Fruit fly (Drosophila melanogaster) whole organism, prepupa: ENCODE results near the gene Gnpat.

Source experiments
- Blimp-1 ChIP-seq: fragments of 200-800 bp; sonication (Bioruptor generic); optimal IDR thresholded peaks from 3 replicates; lab custom pipeline; 2017; ENCODE audit warnings: missing biosample characterization, missing genetic modification characterization, mild to moderate bottlenecking, moderate library complexity, missing genetic modification reagents
- CG10631 ChIP-seq: fragments of 200-800 bp; sonication (Bioruptor generic); optimal IDR thresholded peaks from 2 replicates; lab custom pipeline; 2016; ENCODE audit warnings: missing biosample characterization, missing genetic modification characterization
- CG10669 ChIP-seq: fragments of 200-800 bp; sonication (Bioruptor generic); optimal IDR thresholded peaks from 3 replicates; lab custom pipeline; 2018; ENCODE audit warnings: missing biosample characterization, mild to moderate bottlenecking, missing genetic modification characterization, moderate library complexity
- CG11294 ChIP-seq: fragments of 200-800 bp; sonication (Bioruptor generic); IDR thresholded peaks from 2 replicates; pipeline ENCODE4 v1.3.6; 2022; ENCODE audit warnings: missing biosample characterization, missing genetic modification characterization
- CG11762 ChIP-seq: fragments of 200-800 bp; sonication (Bioruptor generic); optimal IDR thresholded peaks from 3 replicates; lab custom pipeline; 2016; ENCODE audit warnings: missing biosample characterization, missing genetic modification characterization; ENCODE audit not compliant: insufficient read depth
- CG11902 ChIP-seq: fragments of 200-800 bp; sonication (Bioruptor generic); optimal IDR thresholded peaks from 3 replicates; lab custom pipeline; 2016; ENCODE audit warnings: missing biosample characterization, missing genetic modification characterization
- CG15336 ChIP-seq: fragments of 200-800 bp; sonication (Bioruptor generic); IDR thresholded peaks from 2 replicates; pipeline ENCODE4 v1.3.6; 2022; ENCODE audit warnings: missing biosample characterization, missing genetic modification characterization
- CG1621 ChIP-seq: fragments of 200-800 bp; sonication (Bioruptor generic); optimal IDR thresholded peaks from 3 replicates; lab custom pipeline; 2018; ENCODE audit warnings: missing biosample characterization, mild to moderate bottlenecking, missing genetic modification characterization
- CG16779 ChIP-seq: fragments of 200-800 bp; sonication (Bioruptor generic); optimal IDR thresholded peaks from 3 replicates; lab custom pipeline; 2017; ENCODE audit warnings: missing biosample characterization, mild to moderate bottlenecking, missing genetic modification characterization
- CG31627 ChIP-seq: fragments of 200-800 bp; sonication (Bioruptor generic); optimal IDR thresholded peaks from 3 replicates; lab custom pipeline; 2016; ENCODE audit warnings: missing biosample characterization, missing genetic modification characterization
- CG32006 ChIP-seq: fragments of 200-800 bp; sonication (Bioruptor generic); optimal IDR thresholded peaks from 3 replicates; lab custom pipeline; 2017; ENCODE audit warnings: missing biosample characterization, mild to moderate bottlenecking, missing genetic modification characterization
- CG3919 ChIP-seq: fragments of 200-800 bp; sonication (Bioruptor generic); optimal IDR thresholded peaks from 3 replicates; lab custom pipeline; 2016; ENCODE audit warnings: missing biosample characterization, missing genetic modification characterization
- CG6276 ChIP-seq: fragments of 200-800 bp; sonication (Bioruptor generic); optimal IDR thresholded peaks from 2 replicates; lab custom pipeline; 2017; ENCODE audit warnings: missing biosample characterization, mild to moderate bottlenecking, missing genetic modification characterization
- CG6854 ChIP-seq: fragments of 200-800 bp; sonication (Bioruptor generic); optimal IDR thresholded peaks from 2 replicates; lab custom pipeline; 2017; ENCODE audit warnings: missing biosample characterization, mild to moderate bottlenecking, missing genetic modification characterization
- CG7368 ChIP-seq: fragments of 200-800 bp; sonication (Bioruptor generic); optimal IDR thresholded peaks from 3 replicates; lab custom pipeline; 2016; ENCODE audit warnings: missing biosample characterization, missing genetic modification characterization
- CG8119 ChIP-seq: fragments of 200-800 bp; sonication (Bioruptor generic); IDR thresholded peaks from 3 replicates; pipeline ENCODE4 v1.3.6; 2022; ENCODE audit warnings: missing biosample characterization, missing genetic modification characterization
- CG9139 ChIP-seq: fragments of 200-800 bp; sonication (Bioruptor generic); optimal IDR thresholded peaks from 3 replicates; lab custom pipeline; 2017; ENCODE audit warnings: missing biosample characterization, mild to moderate bottlenecking, missing genetic modification characterization
- Eip75B ChIP-seq: fragments of 200-800 bp; sonication (Bioruptor generic); optimal IDR thresholded peaks from 3 replicates; lab custom pipeline; 2016; ENCODE audit warnings: missing biosample characterization, missing genetic modification characterization
- Eip93F ChIP-seq: fragments of 200-800 bp; sonication (Bioruptor generic); optimal IDR thresholded peaks from 2 replicates; lab custom pipeline; 2016; ENCODE audit warnings: missing biosample characterization, mild to moderate bottlenecking, missing genetic modification characterization
- Ets21C ChIP-seq: fragments of 200-800 bp; sonication (Bioruptor generic); optimal IDR thresholded peaks from 3 replicates; lab custom pipeline; 2016; ENCODE audit warnings: missing biosample characterization, missing genetic modification characterization
- Ets96B ChIP-seq: fragments of 200-800 bp; optimal IDR thresholded peaks from 2 replicates; lab custom pipeline; 2019; ENCODE audit warnings: missing biosample characterization, mild to moderate bottlenecking, missing genetic modification characterization, moderate library complexity
- Hr38 ChIP-seq: sonication (Bioruptor generic); optimal IDR thresholded peaks from 2 replicates; lab custom pipeline; 2016; ENCODE audit warnings: missing biosample characterization, missing genetic modification characterization
- Hr39 ChIP-seq: fragments of 200-800 bp; sonication (Bioruptor generic); optimal IDR thresholded peaks from 2 replicates; lab custom pipeline; 2016; ENCODE audit warnings: missing biosample characterization, missing genetic modification characterization
- Hr4 ChIP-seq: fragments of 200-800 bp; sonication (Bioruptor generic); optimal IDR thresholded peaks from 3 replicates; lab custom pipeline; 2016; ENCODE audit warnings: missing biosample characterization, missing genetic modification characterization
- Lpt ChIP-seq: fragments of 200-800 bp; sonication (Bioruptor generic); optimal IDR thresholded peaks from 3 replicates; lab custom pipeline; 2016; ENCODE audit warnings: missing biosample characterization, missing genetic modification characterization
- OdsH ChIP-seq: fragments of 200-800 bp; sonication (Bioruptor generic); optimal IDR thresholded peaks from 3 replicates; lab custom pipeline; 2016; ENCODE audit warnings: missing biosample characterization, missing genetic modification characterization
- Smox ChIP-seq: fragments of 200-800 bp; sonication (Bioruptor generic); optimal IDR thresholded peaks from 3 replicates; lab custom pipeline; 2016; ENCODE audit warnings: missing biosample characterization, missing genetic modification characterization
- Sox102F ChIP-seq: fragments of 200-800 bp; sonication (Bioruptor generic); optimal IDR thresholded peaks from 2 replicates; lab custom pipeline; 2016; ENCODE audit warnings: missing biosample characterization, mild to moderate bottlenecking, missing genetic modification characterization
- Sox14 ChIP-seq: fragments of 200-800 bp; sonication (Bioruptor generic); optimal IDR thresholded peaks from 3 replicates; lab custom pipeline; 2016; ENCODE audit warnings: missing biosample characterization, missing genetic modification characterization
- acj6 ChIP-seq: fragments of 200-800 bp; sonication (Bioruptor generic); optimal IDR thresholded peaks from 3 replicates; lab custom pipeline; 2016; ENCODE audit warnings: missing biosample characterization, missing genetic modification characterization
- cyc ChIP-seq: fragments of 200-800 bp; sonication (Bioruptor generic); optimal IDR thresholded peaks from 3 replicates; lab custom pipeline; 2016; ENCODE audit warnings: missing biosample characterization, missing genetic modification characterization
- dsx ChIP-seq: fragments of 200-800 bp; optimal IDR thresholded peaks from 3 replicates; lab custom pipeline; 2019; ENCODE audit warnings: missing biosample characterization, mild to moderate bottlenecking, missing genetic modification characterization, moderate library complexity; ENCODE audit not compliant: poor library complexity, severe bottlenecking
- eg ChIP-seq: fragments of 200-800 bp; sonication (Bioruptor generic); IDR thresholded peaks from 3 replicates; pipeline ENCODE4 v1.3.6; 2022; ENCODE audit warnings: missing biosample characterization, missing genetic modification characterization
- esn ChIP-seq: fragments of 200-800 bp; sonication (Bioruptor generic); optimal IDR thresholded peaks from 2 replicates; lab custom pipeline; 2016; ENCODE audit warnings: missing biosample characterization, mild to moderate bottlenecking, missing genetic modification characterization, moderate library complexity
- fd59A ChIP-seq: fragments of 200-800 bp; sonication (Bioruptor generic); optimal IDR thresholded peaks from 2 replicates; lab custom pipeline; 2017; ENCODE audit warnings: missing biosample characterization, mild to moderate bottlenecking, missing genetic modification characterization, missing genetic modification reagents
- fd85E ChIP-seq: fragments of 200-800 bp; sonication (Bioruptor generic); optimal IDR thresholded peaks from 3 replicates; lab custom pipeline; 2016; ENCODE audit warnings: missing biosample characterization, missing genetic modification characterization
- fkh ChIP-seq: fragments of 200-800 bp; sonication (Bioruptor generic); optimal IDR thresholded peaks from 3 replicates; lab custom pipeline; 2017; ENCODE audit warnings: missing biosample characterization, mild to moderate bottlenecking, missing genetic modification characterization, moderate library complexity
- lz ChIP-seq: fragments of 200-800 bp; sonication (Bioruptor generic); optimal IDR thresholded peaks from 3 replicates; lab custom pipeline; 2016; ENCODE audit warnings: missing biosample characterization, missing genetic modification characterization
- net ChIP-seq: fragments of 200-800 bp; sonication (Bioruptor generic); optimal IDR thresholded peaks from 3 replicates; lab custom pipeline; 2016; ENCODE audit warnings: missing biosample characterization, missing genetic modification characterization
- pdm3 ChIP-seq: fragments of 200-800 bp; sonication (Bioruptor generic); optimal IDR thresholded peaks from 3 replicates; lab custom pipeline; 2016; ENCODE audit warnings: missing biosample characterization, missing genetic modification characterization
- spab ChIP-seq: fragments of 200-800 bp; sonication (Bioruptor generic); optimal IDR thresholded peaks from 2 replicates; lab custom pipeline; 2017; ENCODE audit warnings: missing biosample characterization, mild to moderate bottlenecking, missing genetic modification characterization, missing genetic modification reagents
- svp ChIP-seq: fragments of 200-800 bp; sonication (Bioruptor generic); peaks from one replicate; lab custom pipeline; 2016; ENCODE audit warnings: missing biosample characterization, missing genetic modification characterization

The Gnpat gene

dm6 chr3R:25482463-25483173, 8.1 kb downstream of the Gnpat start, which contains the start of the genes XNP, CG42488 and CG5116 (continued):
- TF ChIP-seq fd85E (GFP tag; lab: Kevin White, UChicago): no peak
- TF ChIP-seq cyc (GFP tag; lab: Kevin White, UChicago): peak; percentile 32
- no peak; the same call in 1 of the 2 replicates for TF ChIP-seq CG11294 (GFP tag; lab: Robert Waterston, UW)
- no peak for TF ChIP-seq Smox (GFP tag; lab: Kevin White, UChicago)
- no peak for TF ChIP-seq acj6 (GFP tag; lab: Kevin White, UChicago)
- no peak for TF ChIP-seq Hr39
- TF ChIP-seq Hr4 (GFP tag; lab: Kevin White, UChicago): no peak
- TF ChIP-seq Eip75B (GFP tag; lab: Kevin White, UChicago): no peak
- TF ChIP-seq Eip93F: no peak
- peak; percentile 72 for TF ChIP-seq Ets96B (tag; lab: Kevin White, UChicago)
- peak; percentile 83 for TF ChIP-seq CG9139 (GFP tag; lab: Kevin White, UChicago)
- no peak for TF ChIP-seq pdm3 (GFP tag; lab: Kevin White, UChicago)
- peak; percentile 73 for TF ChIP-seq CG32006 (GFP tag; lab: Kevin White, UChicago)
- peak; percentile 35 for TF ChIP-seq CG31627 (GFP tag; lab: Kevin White, UChicago)
- TF ChIP-seq CG10669 (GFP tag; lab: Kevin White, UChicago): peak; percentile 56
- no peak for TF ChIP-seq fkh (GFP tag; lab: Kevin White, UChicago)
- TF ChIP-seq spab (GFP tag; lab: Kevin White, UChicago): peak; percentile 80
- peak; percentile 63 for TF ChIP-seq CG1621 (tag; lab: Kevin White, UChicago)
- TF ChIP-seq svp (GFP tag; lab: Kevin White, UChicago): no peak
- TF ChIP-seq CG15336 (GFP tag; lab: Robert Waterston, UW): peak; percentile 69
- peak; percentile 79 for TF ChIP-seq Lpt (GFP tag; lab: Kevin White, UChicago)
- peak; percentile 87 for TF ChIP-seq CG16779 (tag; lab: Kevin White, UChicago)
- no peak for TF ChIP-seq CG7368
- TF ChIP-seq eg (GFP tag; lab: Robert Waterston, UW): peak; percentile 85
- TF ChIP-seq Blimp-1 (GFP tag; lab: Kevin White, UChicago): no peak
- peak; percentile 44 for TF ChIP-seq fd59A
- TF ChIP-seq CG11762 (GFP tag; lab: Kevin White, UChicago): no peak
- TF ChIP-seq net (GFP tag; lab: Kevin White, UChicago): peak; percentile 75
- TF ChIP-seq CG3919 (GFP tag; lab: Kevin White, UChicago): no peak
- TF ChIP-seq CG6276 (GFP tag; lab: Kevin White, UChicago): peak; percentile 91

- TF ChIP-seq fkh (GFP tag; lab: Kevin White, UChicago) (peak; percentile 95), Hr38 (no peak)
Observed at dm6 chr3R:25476744-25477143, 14.0 kb downstream of the Gnpat start, which contains the start of the genes CG4553 and MED28. TSS of gene CG4553 (minus strand) at chr3R:25476915. TSS of gene MED28 (plus strand) at chr3R:25477003.

- peak; percentile 98 for TF ChIP-seq Smox (GFP tag; lab: Kevin White, UChicago)
- TF ChIP-seq CG10631 (GFP tag; lab: Kevin White, UChicago): peak; percentile 99
- TF ChIP-seq Sox14 (GFP tag; lab: Kevin White, UChicago): peak; percentile 98
- TF ChIP-seq Sox102F (GFP tag; lab: Kevin White, UChicago): peak; percentile 98
- TF ChIP-seq CG8119: peak; percentile 95
- peak; percentile 85 for TF ChIP-seq dsx (GFP tag; lab: Kevin White, UChicago)
- peak; percentile 99 for TF ChIP-seq esn (GFP tag; lab: Kevin White, UChicago)
- peak; percentile 78 for TF ChIP-seq CG6854
- TF ChIP-seq OdsH (GFP tag; lab: Kevin White, UChicago): peak; percentile 99
- peak; percentile 92 for TF ChIP-seq fd85E (GFP tag; lab: Kevin White, UChicago)
- TF ChIP-seq Ets21C (GFP tag; lab: Kevin White, UChicago): peak; percentile 98
- TF ChIP-seq Eip93F: peak; percentile 91
- peak; percentile 99 for TF ChIP-seq Hr4 (GFP tag; lab: Kevin White, UChicago)
- TF ChIP-seq eg (GFP tag; lab: Robert Waterston, UW): peak; percentile 95
- TF ChIP-seq lz: peak; percentile 99
- peak; percentile 99 for TF ChIP-seq Hr39
- TF ChIP-seq svp (GFP tag; lab: Kevin White, UChicago): peak; percentile 99
- TF ChIP-seq Eip75B (GFP tag; lab: Kevin White, UChicago): peak; percentile 98
- peak; percentile 90 for TF ChIP-seq spab (GFP tag; lab: Kevin White, UChicago)
- peak; percentile 99 for TF ChIP-seq pdm3 (GFP tag; lab: Kevin White, UChicago)
- TF ChIP-seq CG9139 (GFP tag; lab: Kevin White, UChicago): peak; percentile 76
- TF ChIP-seq CG11902 (GFP tag; lab: Kevin White, UChicago): peak; percentile 96
Observed at dm6 chr3R:25472635-25473552, 17.8 kb downstream of the Gnpat start, which contains the start of the genes Fur1 and Vps33B. TSS of gene Fur1 (minus strand) at chr3R:25473058. TSS of gene Vps33B (plus strand) at chr3R:25473490.
